Fruit fly (Drosophila melanogaster) whole organism, embryonic: ENCODE data around the gene CG8861.

Experiments used
- Abd-B ChIP-seq: fragments of 200-800 bp; sonication (Bioruptor generic); optimal IDR thresholded peaks from 2 replicates; lab custom pipeline; 2018; ENCODE audit warnings: missing biosample characterization, mild to moderate bottlenecking, missing genetic modification characterization, moderate library complexity
- CG17612 ChIP-seq: fragments of 200-800 bp; sonication (Bioruptor generic); IDR thresholded peaks from 2 replicates; pipeline ENCODE4 v1.3.6; 2022; ENCODE audit warnings: missing biosample characterization, missing genetic modification characterization
- Kr ChIP-seq: fragments of 200-800 bp; sonication (Bioruptor generic); optimal IDR thresholded peaks from 2 replicates; lab custom pipeline; 2017; ENCODE audit warnings: missing biosample characterization, mild to moderate bottlenecking, missing genetic modification characterization
- Optix ChIP-seq: fragments of 200-800 bp; sonication (Bioruptor generic); IDR thresholded peaks from 3 replicates; pipeline ENCODE4 v1.3.6; 2022; ENCODE audit warnings: missing biosample characterization, missing genetic modification characterization
- nmo ChIP-seq: fragments of 200-800 bp; sonication (Bioruptor generic); optimal IDR thresholded peaks from 2 replicates; lab custom pipeline; 2018; ENCODE audit warnings: missing biosample characterization, mild to moderate bottlenecking, missing genetic modification characterization, moderate library complexity

DNA sequence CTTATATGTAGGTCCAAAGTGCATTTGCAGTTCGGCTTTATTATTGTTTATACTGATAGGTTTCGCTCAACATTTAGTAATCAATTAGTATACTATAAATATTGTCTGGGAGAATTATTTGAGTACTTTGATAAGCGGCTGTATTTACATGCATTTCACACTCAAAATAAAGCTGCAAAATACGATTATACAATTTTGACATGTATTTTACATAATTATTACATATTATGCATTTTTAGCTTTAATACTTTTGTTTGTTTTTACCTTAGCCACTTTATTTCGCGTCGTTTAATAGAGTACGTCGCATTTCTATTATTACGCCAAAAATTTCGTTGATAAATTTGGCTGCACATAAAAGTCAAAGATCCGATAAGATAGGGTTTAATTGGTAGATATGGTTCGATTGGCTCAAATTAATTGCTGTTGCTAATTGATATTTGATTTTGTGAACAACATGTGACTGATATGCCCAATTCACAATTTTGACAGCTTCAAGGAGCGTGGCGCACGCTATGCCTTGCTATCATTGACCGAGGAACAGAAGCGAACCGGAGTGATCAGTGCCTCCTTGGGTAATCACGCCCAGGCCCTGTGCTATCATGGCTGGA, 37.7 kb upstream of the CG8861 start:
- TF ChIP-seq Kr (GFP tag; lab: Kevin White, UChicago) (no peak), nmo (GFP tag; lab: Kevin White, UChicago) (no peak), Abd-B (GFP tag; lab: Kevin White, UChicago) (no peak), CG17612 (GFP tag; lab: Robert Waterston, UW) (no peak), Optix (GFP tag; lab: Robert Waterston, UW) (no peak)
